Worm (Caenorhabditis elegans): ENCODE results near the gene F25E5.1.

The F25E5.1 gene

ce11 chrV:7428880-7429279, 36.8 kb upstream of the F25E5.1 start, which contains the start of gene srw-69:
Gene srw-69, minus strand, starts transcription at chrV:7428980.
- TF ChIP-seq lir-3 (tag; optimal IDR thresholded peaks at IDR 0.05; ENCODE audit: poor library complexity): no peak
- TF ChIP-seq tbx-2 (tag; optimal IDR thresholded peaks at IDR 0.05): no peak
- no peak for TF ChIP-seq mdl-1 (tag; optimal IDR thresholded peaks at IDR 0.05)
- TF ChIP-seq ceh-90 (tag; optimal IDR thresholded peaks at IDR 0.05): no peak
- TF ChIP-seq hpl-2 (GFP tag; optimal IDR thresholded peaks at IDR 0.05): no peak
- TF ChIP-seq nhr-19 (GFP tag; conservative IDR thresholded peaks at IDR 0.05): no peak
- no peak for TF ChIP-seq grh-1 (GFP tag; IDR thresholded peaks at IDR 0.05)
- no peak for TF ChIP-seq ceh-82 (tag; optimal IDR thresholded peaks at IDR 0.05)
- no peak for TF ChIP-seq fkh-8 (tag; optimal IDR thresholded peaks at IDR 0.05)
- TF ChIP-seq unc-62 (GFP tag; optimal IDR thresholded peaks at IDR 0.05): no peak
- no peak for TF ChIP-seq nhr-20 (tag; optimal IDR thresholded peaks at IDR 0.05)
- TF ChIP-seq lin-35 (GFP tag; optimal IDR thresholded peaks at IDR 0.05): no peak

ce11 chrV:7431016-7431415, 34.7 kb upstream of the F25E5.1 start, which contains the start of gene srw-71:
Gene srw-71, minus strand, starts transcription at chrV:7431116.
- peak; percentile 33 for TF ChIP-seq fkh-8 (tag; optimal IDR thresholded peaks at IDR 0.05)
- TF ChIP-seq nhr-237 (tag; optimal IDR thresholded peaks at IDR 0.05): no peak
- TF ChIP-seq pqm-1 (tag; optimal IDR thresholded peaks at IDR 0.05): no peak
- peak; percentile 30 for TF ChIP-seq nhr-11 (tag; optimal IDR thresholded peaks at IDR 0.05)
- TF ChIP-seq ceh-63 (GFP tag; optimal IDR thresholded peaks at IDR 0.05): no peak

ce11 chrV:7432441-7433146, 33.1 kb upstream of the F25E5.1 start:
- TF ChIP-seq lir-3 (tag; optimal IDR thresholded peaks at IDR 0.05; ENCODE audit: poor library complexity) (peak; percentile 21), ztf-4 (tag; optimal IDR thresholded peaks at IDR 0.05) (no peak), ceh-88 (GFP tag; IDR thresholded peaks at IDR 0.05) (0 out of 2 replicates have a peak, but pooled peaks have one; percentile 10), lin-14 (GFP tag; optimal IDR thresholded peaks at IDR 0.05) (no peak), nhr-90 (tag; optimal IDR thresholded peaks at IDR 0.05; ENCODE audit: poor library complexity) (peak; percentile 24), nhr-19 (GFP tag; conservative IDR thresholded peaks at IDR 0.05) (no peak), elt-3 (tag; optimal IDR thresholded peaks at IDR 0.05) (peak in 1 of 6 experiments; percentile 35), lin-35 (GFP tag; optimal IDR thresholded peaks at IDR 0.05) (no peak), lin-15B (tag; optimal IDR thresholded peaks at IDR 0.05) (no peak), efl-3 (GFP tag; optimal IDR thresholded peaks at IDR 0.05) (no peak), ces-1 (GFP tag; optimal IDR thresholded peaks at IDR 0.05) (no peak), ceh-63 (GFP tag; optimal IDR thresholded peaks at IDR 0.05) (no peak), rnt-1 (tag; optimal IDR thresholded peaks at IDR 0.05) (no peak), grh-1 (GFP tag; IDR thresholded peaks at IDR 0.05) (no peak), zag-1 (tag; optimal IDR thresholded peaks at IDR 0.05) (no peak), hpl-2 (GFP tag; optimal IDR thresholded peaks at IDR 0.05) (no peak), unc-130 (tag; optimal IDR thresholded peaks at IDR 0.05) (no peak), ets-5 (GFP tag; IDR thresholded peaks at IDR 0.05) (no peak), dsc-1 (tag; optimal IDR thresholded peaks at IDR 0.05) (no peak), elt-2 (tag; optimal IDR thresholded peaks at IDR 0.05) (peak; percentile 5), nhr-20 (tag; optimal IDR thresholded peaks at IDR 0.05) (peak; percentile 6), pax-3 (tag; optimal IDR thresholded peaks at IDR 0.05) (no peak), blmp-1 (tag; optimal IDR thresholded peaks at IDR 0.05) (no peak), alr-1 (tag; optimal IDR thresholded peaks at IDR 0.05; ENCODE audit: borderline replicate concordance) (no peak), snu-23 (GFP tag; optimal IDR thresholded peaks at IDR 0.05) (peak; percentile 44), vab-15 (tag; optimal IDR thresholded peaks at IDR 0.05) (no peak), nhr-85 (tag) (peak; percentile 53), hlh-4 (tag; optimal IDR thresholded peaks at IDR 0.05) (no peak), nhr-71 (tag; optimal IDR thresholded peaks at IDR 0.05) (no peak), tbx-2 (tag; optimal IDR thresholded peaks at IDR 0.05) (no peak), zip-4 (GFP tag; optimal IDR thresholded peaks at IDR 0.05) (no peak), fkh-10 (GFP tag; optimal IDR thresholded peaks at IDR 0.05) (no peak), isw-1 (GFP tag; IDR thresholded peaks at IDR 0.05) (no peak), ceh-90 (tag; optimal IDR thresholded peaks at IDR 0.05) (no peak), efl-1 (optimal IDR thresholded peaks at IDR 0.05) (no peak), efl-1 (GFP tag; optimal IDR thresholded peaks at IDR 0.05 in 1 of 2) (peak in 1 of 2 experiments; percentile 80), ama-1 (optimal IDR thresholded peaks at IDR 0.05) (peak; percentile 52)

Data from whole organism, L1 larva.